Fruit fly (Drosophila melanogaster) whole organism, embryonic: ENCODE measurements around the gene AP-1-2beta.

Source experiments
- Aef1 ChIP-seq: fragments of 200-800 bp; sonication (Bioruptor generic); IDR thresholded peaks from 3 replicates; pipeline ENCODE4 v1.3.6; 2022; ENCODE audit warnings: missing biosample characterization, missing genetic modification characterization
- Awh ChIP-seq: fragments of 200-800 bp; sonication (Bioruptor generic); IDR thresholded peaks from 2 replicates; pipeline ENCODE4, ENCODE4 v1.3.6; 2022; ENCODE audit warnings: missing biosample characterization, missing genetic modification characterization
- BEAF-32 ChIP-seq: fragments of 200-800 bp; sonication (Bioruptor generic); optimal IDR thresholded peaks from 3 replicates; lab custom pipeline; 2017; ENCODE audit warnings: missing biosample characterization, missing genetic modification characterization, mild to moderate bottlenecking, moderate library complexity, missing genetic modification reagents
- Bgb ChIP-seq: fragments of 200-800 bp; sonication (Bioruptor generic); IDR thresholded peaks from 2 replicates; pipeline ENCODE4 v1.3.6; 2022; ENCODE audit warnings: missing biosample characterization, missing genetic modification characterization; ENCODE audit not compliant: partially characterized antibody
- Blimp-1 ChIP-seq: fragments of 200-800 bp; sonication (Bioruptor generic); optimal IDR thresholded peaks from 3 replicates; lab custom pipeline; 2018; ENCODE audit warnings: missing biosample characterization, missing genetic modification characterization, mild to moderate bottlenecking, moderate library complexity, missing genetic modification reagents
- CG10959 ChIP-seq: fragments of 200-800 bp; sonication (Bioruptor generic); IDR thresholded peaks from 2 replicates; pipeline ENCODE4 v1.3.6; 2022; ENCODE audit warnings: missing biosample characterization, missing genetic modification characterization
- CG11398 ChIP-seq: fragments of 200-800 bp; sonication (Bioruptor generic); optimal IDR thresholded peaks from 2 replicates; lab custom pipeline; 2016; ENCODE audit warnings: missing biosample characterization, missing genetic modification characterization
- CG13775 ChIP-seq: fragments of 200-800 bp; sonication (Bioruptor generic); optimal IDR thresholded peaks from 3 replicates; lab custom pipeline; 2017; ENCODE audit warnings: missing biosample characterization, mild to moderate bottlenecking, missing genetic modification characterization
- CG14050 ChIP-seq: fragments of 200-800 bp; sonication (Bioruptor generic); IDR thresholded peaks from 3 replicates; pipeline ENCODE4 v1.3.6; 2022; ENCODE audit warnings: missing biosample characterization, missing genetic modification characterization
- CG14441 ChIP-seq: fragments of 200-800 bp; sonication (Bioruptor generic); IDR thresholded peaks from 2 replicates; pipeline ENCODE4 v1.3.6; 2022; ENCODE audit warnings: missing biosample characterization, missing genetic modification characterization
- CG14710 ChIP-seq: fragments of 200-800 bp; sonication (Bioruptor generic); optimal IDR thresholded peaks from 3 replicates; lab custom pipeline; 2019; ENCODE audit warnings: missing biosample characterization, mild to moderate bottlenecking, missing genetic modification characterization, moderate library complexity
- CG14860 ChIP-seq: fragments of 200-800 bp; sonication (Bioruptor generic); IDR thresholded peaks from 3 replicates; pipeline ENCODE4 v1.3.6; 2022; ENCODE audit warnings: missing biosample characterization, missing genetic modification characterization; ENCODE audit not compliant: partially characterized antibody
- CG17359 ChIP-seq: fragments of 200-800 bp; sonication (Bioruptor generic); optimal IDR thresholded peaks from 3 replicates; lab custom pipeline; 2018; ENCODE audit warnings: missing biosample characterization, mild to moderate bottlenecking, missing genetic modification characterization, moderate library complexity
- CG17912 ChIP-seq: fragments of 200-800 bp; sonication (Bioruptor generic); optimal IDR thresholded peaks from 2 replicates; lab custom pipeline; 2018; ENCODE audit warnings: missing biosample characterization, mild to moderate bottlenecking, missing genetic modification characterization
- CG2120 ChIP-seq: fragments of 200-800 bp; sonication (Bioruptor generic); optimal IDR thresholded peaks from 3 replicates; lab custom pipeline; 2016; ENCODE audit warnings: missing biosample characterization, missing genetic modification characterization
- CG2712 ChIP-seq: fragments of 200-800 bp; optimal IDR thresholded peaks from 3 replicates; lab custom pipeline; 2019; ENCODE audit warnings: missing biosample characterization, mild to moderate bottlenecking, missing genetic modification characterization, moderate library complexity
- CG9437 ChIP-seq: fragments of 200-800 bp; sonication (Bioruptor generic); optimal IDR thresholded peaks from 2 replicates; lab custom pipeline; 2018; ENCODE audit warnings: missing biosample characterization, mild to moderate bottlenecking, missing genetic modification characterization
- CHES-1-like ChIP-seq: fragments of 200-800 bp; sonication (Bioruptor generic); optimal IDR thresholded peaks from 2 replicates; lab custom pipeline; 2016; ENCODE audit warnings: missing biosample characterization, missing genetic modification characterization
- D ChIP-seq, 2 experiments: fragments of 200-800 bp in 1 of 2; fragments of >200 bp in 1 of 2; sonication (Bioruptor generic) in 1 of 2; optimal IDR thresholded peaks; 2 replicates in 1 of 2; 3 replicates in 1 of 2; lab custom pipeline; 2017; ENCODE audit warnings: mild to moderate bottlenecking in 1 of 2, missing biosample characterization in 1 of 2, missing genetic modification characterization in 1 of 2, missing genetic modification reagents in 1 of 2
- Doc3 ChIP-seq: fragments of 200-800 bp; sonication (Bioruptor generic); IDR thresholded peaks from 3 replicates; pipeline ENCODE4 v1.3.6; 2022; ENCODE audit warnings: missing biosample characterization, missing genetic modification characterization; ENCODE audit not compliant: partially characterized antibody
- E2f1 ChIP-seq: fragments of 200-800 bp; sonication (Bioruptor generic); IDR thresholded peaks from 2 replicates; pipeline ENCODE4 v1.3.6; 2022; ENCODE audit warnings: missing biosample characterization, missing genetic modification characterization
- HLH54F ChIP-seq: fragments of 200-800 bp; sonication (Bioruptor generic); optimal IDR thresholded peaks from 3 replicates; lab custom pipeline; 2016; ENCODE audit warnings: missing biosample characterization, missing genetic modification characterization
- Hsf ChIP-seq: fragments of 200-800 bp; sonication (Bioruptor generic); optimal IDR thresholded peaks from 3 replicates; lab custom pipeline; 2016; ENCODE audit warnings: missing biosample characterization, missing genetic modification characterization
- NC2β ChIP-seq: fragments of 200-800 bp; sonication (Bioruptor generic); optimal IDR thresholded peaks from 2 replicates; lab custom pipeline; 2016; ENCODE audit warnings: missing biosample characterization, missing genetic modification characterization
- Taf1 ChIP-seq: fragments of 200-800 bp; sonication (Bioruptor generic); IDR thresholded peaks from 2 replicates; pipeline ENCODE4 v1.3.6; 2022; ENCODE audit warnings: missing biosample characterization, missing genetic modification characterization
- Tbp ChIP-seq: fragments of >200 bp; optimal IDR thresholded peaks from 2 replicates; lab custom pipeline; 2018; ENCODE audit warnings: missing biosample characterization, missing genetic modification characterization
- Vsx1 ChIP-seq: fragments of 200-800 bp; sonication (Bioruptor generic); optimal IDR thresholded peaks from 2 replicates; lab custom pipeline; 2017; ENCODE audit warnings: missing biosample characterization, mild to moderate bottlenecking, missing genetic modification characterization, missing genetic modification reagents
- ac ChIP-seq: fragments of 200-800 bp; sonication (Bioruptor generic); optimal IDR thresholded peaks from 3 replicates; lab custom pipeline; 2017; ENCODE audit warnings: missing biosample characterization, mild to moderate bottlenecking, missing genetic modification characterization
- ara ChIP-seq: fragments of 200-800 bp; sonication (Bioruptor generic); IDR thresholded peaks from 2 replicates; pipeline ENCODE4 v1.3.6; 2022; ENCODE audit warnings: missing biosample characterization, missing genetic modification characterization
- az2 ChIP-seq: fragments of 200-800 bp; sonication (Bioruptor generic); optimal IDR thresholded peaks from 3 replicates; lab custom pipeline; 2016; ENCODE audit warnings: missing biosample characterization, missing genetic modification characterization
- btn ChIP-seq: fragments of 200-800 bp; sonication (Bioruptor generic); optimal IDR thresholded peaks from 2 replicates; lab custom pipeline; 2016; ENCODE audit warnings: missing biosample characterization, missing genetic modification characterization
- cato ChIP-seq: fragments of 200-800 bp; sonication (Bioruptor generic); optimal IDR thresholded peaks from 2 replicates; lab custom pipeline; 2016; ENCODE audit warnings: missing biosample characterization, missing genetic modification characterization, borderline replicate concordance
- chn ChIP-seq: fragments of 200-800 bp; sonication (Bioruptor generic); optimal IDR thresholded peaks from 2 replicates; lab custom pipeline; 2016; ENCODE audit warnings: missing biosample characterization, missing genetic modification characterization
- corto ChIP-seq: fragments of 200-800 bp; sonication (Bioruptor generic); optimal IDR thresholded peaks from 2 replicates; lab custom pipeline; 2016; ENCODE audit warnings: missing biosample characterization, mild to moderate bottlenecking, missing genetic modification characterization, moderate library complexity
- gfzf ChIP-seq: fragments of 200-800 bp; sonication (Bioruptor generic); optimal IDR thresholded peaks from 2 replicates; lab custom pipeline; 2016; ENCODE audit warnings: missing biosample characterization, mild to moderate bottlenecking, missing genetic modification characterization, moderate library complexity
- hth ChIP-seq: fragments of >200 bp; optimal IDR thresholded peaks from 2 replicates; lab custom pipeline; 2017; ENCODE audit warnings: inconsistent platforms
- kah ChIP-seq: fragments of 200-800 bp; sonication (Bioruptor generic); optimal IDR thresholded peaks from 2 replicates; lab custom pipeline; 2018; ENCODE audit warnings: missing biosample characterization, mild to moderate bottlenecking, missing genetic modification characterization
- lab ChIP-seq: fragments of 200-800 bp; sonication (Bioruptor generic); optimal IDR thresholded peaks from 3 replicates; lab custom pipeline; 2017; ENCODE audit warnings: missing biosample characterization, missing genetic modification characterization, mild to moderate bottlenecking, moderate library complexity, missing genetic modification reagents
- lmd ChIP-seq: fragments of 200-800 bp; sonication (Bioruptor generic); IDR thresholded peaks from 2 replicates; pipeline ENCODE4 v1.3.6; 2022; ENCODE audit warnings: missing biosample characterization, missing genetic modification characterization
- luna ChIP-seq: fragments of 200-800 bp; sonication (Bioruptor generic); optimal IDR thresholded peaks from 2 replicates; lab custom pipeline; 2016; ENCODE audit warnings: missing biosample characterization, missing genetic modification characterization
- nerfin-1 ChIP-seq: fragments of 200-800 bp; sonication (Bioruptor generic); optimal IDR thresholded peaks from 3 replicates; lab custom pipeline; 2019; ENCODE audit warnings: missing biosample characterization, mild to moderate bottlenecking, missing genetic modification characterization, moderate library complexity
- nerfin-2 ChIP-seq: fragments of 200-800 bp; sonication (Bioruptor generic); IDR thresholded peaks from 2 replicates; pipeline ENCODE4 v1.3.6; 2022; ENCODE audit warnings: missing biosample characterization, missing genetic modification characterization; ENCODE audit not compliant: partially characterized antibody
- pan ChIP-seq, 4 experiments: fragments of >200 bp in 3 of 4; fragments of 200-800 bp in 1 of 4; sonication (Bioruptor generic) in 1 of 4; optimal IDR thresholded peaks in 3 of 4; IDR thresholded peaks in 1 of 4; 2 replicates each; pipeline versions ENCODE4 v1.3.6 to Lab custom; 2017 to 2022; ENCODE audit warnings: missing biosample characterization in 2 of 4, missing genetic modification characterization in 2 of 4, mixed read lengths in 1 of 4
- pum ChIP-seq: fragments of 200-800 bp; sonication (Bioruptor generic); optimal IDR thresholded peaks from 2 replicates; lab custom pipeline; 2016; ENCODE audit warnings: missing biosample characterization, missing genetic modification characterization
- repo ChIP-seq: fragments of 200-800 bp; sonication (Bioruptor generic); optimal IDR thresholded peaks from 2 replicates; lab custom pipeline; 2016; ENCODE audit warnings: missing biosample characterization, missing genetic modification characterization
- sob ChIP-seq: fragments of 200-800 bp; sonication (Bioruptor generic); IDR thresholded peaks from 2 replicates; pipeline ENCODE4 v1.3.6; 2022; ENCODE audit warnings: missing biosample characterization, missing genetic modification characterization
- stc ChIP-seq: fragments of 200-800 bp; sonication (Bioruptor generic); IDR thresholded peaks from 2 replicates; pipeline ENCODE4 v1.3.6; 2022; ENCODE audit warnings: missing biosample characterization, missing genetic modification characterization
- toy ChIP-seq: fragments of 200-800 bp; sonication (Bioruptor generic); IDR thresholded peaks from 2 replicates; pipeline ENCODE4 v1.3.6; 2022; ENCODE audit warnings: missing biosample characterization, missing genetic modification characterization
- trh ChIP-seq: fragments of 200-800 bp; sonication (Bioruptor generic); optimal IDR thresholded peaks from 2 replicates; lab custom pipeline; 2016; ENCODE audit warnings: missing biosample characterization, missing genetic modification characterization

AP-1-2beta gene

DNA sequence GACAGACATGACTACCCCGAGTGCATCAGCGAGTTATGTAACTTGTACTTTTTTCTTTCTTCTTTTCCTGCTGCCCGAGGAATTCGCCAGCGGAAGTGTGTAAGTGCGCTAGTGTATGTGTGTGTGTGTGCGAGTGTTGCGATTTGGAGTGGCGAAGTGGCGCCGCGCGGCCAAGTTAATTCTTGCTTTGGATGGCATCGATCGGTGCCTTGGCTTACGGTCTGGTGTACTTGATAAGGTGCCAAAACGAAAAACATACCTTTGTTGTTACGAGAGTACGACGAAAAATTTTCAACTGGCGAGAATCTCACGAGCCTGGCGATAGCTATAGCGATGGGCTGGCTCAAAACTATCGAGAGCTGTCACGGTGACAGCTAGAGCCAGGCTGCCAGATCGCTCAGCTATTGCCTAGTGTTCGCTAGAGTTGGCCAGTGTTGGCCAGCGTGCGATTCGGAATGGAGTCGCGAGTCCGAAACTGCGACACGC lies 13.2 kb downstream of the AP-1-2beta start, which contains the start of the genes CG18809, COX6B, CG33932 and Rpp20 (continued):
- TF ChIP-seq lab (peak; percentile 80), ac (GFP tag; lab: Kevin White, UChicago) (no peak), Bgb (GFP tag; lab: Robert Waterston, UW) (peak; percentile 99), Hsf (GFP tag; lab: Kevin White, UChicago) (peak; percentile 73), CG14050 (GFP tag; lab: Robert Waterston, UW) (0 out of 3 replicates have a peak, but pooled peaks have one; percentile 21), CG2712 (tag; lab: Kevin White, UChicago) (peak; percentile 61), E2f1 (GFP tag; lab: Robert Waterston, UW) (no peak), luna (GFP tag; lab: Kevin White, UChicago) (peak; percentile 56), pum (GFP tag; lab: Kevin White, UChicago) (peak; percentile 62), CG9437 (GFP tag; lab: Kevin White, UChicago) (no peak), CG14710 (tag; lab: Kevin White, UChicago) (peak; percentile 62), Vsx1 (GFP tag; lab: Kevin White, UChicago) (no peak), trh (GFP tag; lab: Kevin White, UChicago) (no peak), CG10959 (no peak), toy (GFP tag; lab: Robert Waterston, UW) (no peak), BEAF-32 (GFP tag; lab: Kevin White, UChicago) (peak; percentile 99), Taf1 (GFP tag; lab: Robert Waterston, UW) (peak; percentile 31; the same call in 1 of the 2 replicates), CG11398 (peak; percentile 59), NC2β (peak; percentile 86), btn (GFP tag; lab: Kevin White, UChicago) (no peak), corto (GFP tag; lab: Kevin White, UChicago) (no peak), lmd (GFP tag; lab: Robert Waterston, UW) (peak; percentile 57; the same call in 1 of the 2 replicates), CG13775 (peak; percentile 59), chn (peak; percentile 39), CHES-1-like (peak; percentile 88), cato (GFP tag; lab: Kevin White, UChicago) (peak; percentile 0), Doc3 (GFP tag; lab: Robert Waterston, UW) (peak; percentile 74), Blimp-1 (GFP tag; lab: Kevin White, UChicago) (no peak), Aef1 (no peak), stc (no peak), HLH54F (peak; percentile 70), pan (optimal IDR thresholded peaks at IDR 0.05; lab: Kevin White, UChicago) (no peak), pan (GFP tag; optimal IDR thresholded peaks at IDR 0.05 in 1 of 2, IDR thresholded peaks at IDR 0.05 in 1 of 2) (peak in 1 of 2 experiments; percentile 59), Awh (GFP tag; lab: Robert Waterston, UW) (peak; percentile 35; the same call in 1 of the 2 replicates), ara (GFP tag; lab: Robert Waterston, UW) (peak; percentile 65; the same call in 1 of the 2 replicates), D (optimal IDR thresholded peaks at IDR 0.05; lab: Kevin White, UChicago) (no peak), D (GFP tag; optimal IDR thresholded peaks at IDR 0.05; lab: Kevin White, UChicago) (no peak), Tbp (no peak), hth (no peak), sob (GFP tag; lab: Robert Waterston, UW) (peak; percentile 88), CG17912 (peak; percentile 52), gfzf (GFP tag; lab: Kevin White, UChicago) (peak; percentile 33), CG17359 (tag; lab: Kevin White, UChicago) (no peak), az2 (GFP tag; lab: Kevin White, UChicago) (peak; percentile 32), repo (GFP tag; lab: Kevin White, UChicago) (peak; percentile 72), nerfin-1 (tag; lab: Kevin White, UChicago) (peak; percentile 65), CG14860 (peak; percentile 86), CG14441 (peak; percentile 26; the same call in 1 of the 2 replicates), nerfin-2 (peak; percentile 90), CG2120 (peak; percentile 82), kah (peak; percentile 21)
